Worm (Caenorhabditis elegans) whole organism, young adult: ENCODE data around the gene clr-1.
A peak's percentile ranks its signal among the peaks of the same experiment; 100 is the strongest.

Experiments
- D2030.7 ChIP-seq: fragments of 200-800 bp; sonication (Bioruptor generic); IDR thresholded peaks from 2 replicates; pipeline ENCODE4 v1.3.6; 2022; ENCODE audit warnings: missing genetic modification reagents, missing genetic modification characterization, missing compliant biosample characterization
- F10E7.11 ChIP-seq: sonication (generic microtip); optimal IDR thresholded peaks from 2 replicates; lab custom pipeline; 2017; ENCODE audit warnings: mild to moderate bottlenecking, missing genetic modification characterization, moderate library complexity, missing compliant biosample characterization
- F33H1.4 ChIP-seq: fragments of 200-800 bp; sonication (Bioruptor generic); IDR thresholded peaks from 2 replicates; pipeline ENCODE4 v1.3.6; 2022; ENCODE audit warnings: missing genetic modification reagents, missing genetic modification characterization, missing compliant biosample characterization
- T07F8.4 ChIP-seq: sonication (generic microtip); optimal IDR thresholded peaks from 2 replicates; lab custom pipeline; 2016; ENCODE audit warnings: mild to moderate bottlenecking, missing genetic modification characterization, moderate library complexity, missing compliant biosample characterization
- Y53F4B.3 ChIP-seq: fragments of 200-800 bp; sonication (Bioruptor generic); IDR thresholded peaks from 2 replicates; pipeline ENCODE4 v1.3.6; 2022; ENCODE audit warnings: missing genetic modification reagents, missing genetic modification characterization, missing compliant biosample characterization
- Y53G8AR.9 ChIP-seq: fragments of 200-800 bp; sonication (Bioruptor generic); conservative IDR thresholded peaks from 2 replicates; pipeline ENCODE4 v1.3.6; 2022; ENCODE audit warnings: missing genetic modification reagents, missing genetic modification characterization, missing compliant biosample characterization
- Y95B8A.8 ChIP-seq: fragments of 200-800 bp; sonication (Bioruptor generic); IDR thresholded peaks from 2 replicates; pipeline ENCODE4 v1.3.6; 2022; ENCODE audit warnings: missing genetic modification reagents, missing genetic modification characterization, missing compliant biosample characterization
- ZK185.1 ChIP-seq: sonication (generic microtip); optimal IDR thresholded peaks from 2 replicates; lab custom pipeline; 2016; ENCODE audit warnings: mild to moderate bottlenecking, missing genetic modification characterization, missing compliant biosample characterization; ENCODE audit not compliant: poor library complexity, severe bottlenecking
- ama-1 ChIP-seq, 3 experiments: fragments of 150-350 bp in 1 of 3; sonication (generic microtip) in 2 of 3; optimal IDR thresholded peaks; 2 replicates each; lab custom pipeline; 2014 to 2018; ENCODE audit warnings: missing biosample characterization in 2 of 3, missing genetic modification characterization in 2 of 3, missing genetic modification reagents in 2 of 3
- aptf-2 ChIP-seq: fragments of 200-800 bp; sonication (Bioruptor generic); conservative IDR thresholded peaks from 2 replicates; pipeline ENCODE4 v1.3.6; 2022; ENCODE audit warnings: missing genetic modification reagents, missing genetic modification characterization, missing compliant biosample characterization
- aptf-3 ChIP-seq: fragments of 200-800 bp; sonication (Bioruptor generic); IDR thresholded peaks from 2 replicates; pipeline ENCODE4 v1.3.6; 2022; ENCODE audit warnings: missing genetic modification characterization, missing compliant biosample characterization
- bed-1 ChIP-seq: fragments of 200-800 bp; sonication (Bioruptor generic); IDR thresholded peaks from 2 replicates; pipeline ENCODE4 v1.3.6; 2022; ENCODE audit warnings: missing genetic modification reagents, missing genetic modification characterization, missing compliant biosample characterization
- cebp-1 ChIP-seq, 2 experiments: fragments of 200-800 bp in 1 of 2; sonication (Bioruptor generic) in 1 of 2; sonication (generic microtip) in 1 of 2; IDR thresholded peaks in 1 of 2; optimal IDR thresholded peaks in 1 of 2; 2 replicates each; pipeline versions ENCODE4 v1.3.6 to Lab custom; 2017 to 2022; ENCODE audit warnings: missing compliant biosample characterization in 2 of 2, missing genetic modification characterization in 2 of 2, mild to moderate bottlenecking in 1 of 2, missing genetic modification reagents in 1 of 2, moderate library complexity in 1 of 2
- ceh-40 ChIP-seq: fragments of 200-800 bp; sonication (Bioruptor generic); IDR thresholded peaks from 2 replicates; pipeline ENCODE4 v1.3.6; 2022; ENCODE audit warnings: missing genetic modification characterization, missing compliant biosample characterization
- ceh-91 ChIP-seq: fragments of 200-800 bp; sonication (Bioruptor generic); IDR thresholded peaks from 2 replicates; pipeline ENCODE4 v1.3.6; 2022; ENCODE audit warnings: missing genetic modification reagents, missing genetic modification characterization, missing compliant biosample characterization
- dox-1 ChIP-seq: fragments of 200-800 bp; sonication (Bioruptor generic); IDR thresholded peaks from 2 replicates; pipeline ENCODE4 v1.3.6; 2022; ENCODE audit warnings: missing genetic modification reagents, missing genetic modification characterization, missing compliant biosample characterization
- efl-1 ChIP-seq: fragments of 150-350 bp; optimal IDR thresholded peaks from 2 replicates; lab custom pipeline; 2014; ENCODE audit warnings: missing biosample characterization, missing genetic modification reagents, missing genetic modification characterization
- egrh-3 ChIP-seq: fragments of 200-800 bp; sonication (Bioruptor generic); IDR thresholded peaks from 2 replicates; pipeline ENCODE4 v1.3.6; 2022; ENCODE audit warnings: missing genetic modification reagents, missing genetic modification characterization, missing compliant biosample characterization
- ets-4 ChIP-seq: fragments of 200-800 bp; sonication (Bioruptor generic); optimal IDR thresholded peaks from 2 replicates; lab custom pipeline; 2018; ENCODE audit warnings: mild to moderate bottlenecking, missing genetic modification characterization, missing compliant biosample characterization
- hmg-1.2 ChIP-seq: fragments of 200-800 bp; sonication (Bioruptor generic); IDR thresholded peaks from 2 replicates; pipeline ENCODE4 v1.3.6; 2022; ENCODE audit warnings: missing genetic modification reagents, missing genetic modification characterization, missing compliant biosample characterization
- hmg-20 ChIP-seq: fragments of 200-800 bp; sonication (Bioruptor generic); IDR thresholded peaks from 2 replicates; pipeline ENCODE4 v1.3.6; 2022; ENCODE audit warnings: missing genetic modification reagents, missing genetic modification characterization, missing compliant biosample characterization
- let-526 ChIP-seq: fragments of 200-800 bp; sonication (Bioruptor generic); IDR thresholded peaks from 2 replicates; pipeline ENCODE4 v1.3.6; 2022; ENCODE audit warnings: missing genetic modification reagents, missing genetic modification characterization, missing compliant biosample characterization
- lin-26 ChIP-seq: fragments of 200-800 bp; sonication (Bioruptor generic); IDR thresholded peaks from 2 replicates; pipeline ENCODE4 v1.3.6; 2022; ENCODE audit warnings: missing genetic modification reagents, missing genetic modification characterization, missing compliant biosample characterization
- lin-35 ChIP-seq, 3 experiments: fragments of 150-350 bp in 2 of 3; sonication (generic microtip) in 1 of 3; optimal IDR thresholded peaks; 2 replicates each; lab custom pipeline; 2014 to 2018; ENCODE audit warnings: missing biosample characterization in 3 of 3, missing genetic modification characterization in 3 of 3, missing genetic modification reagents in 3 of 3
- lin-40 ChIP-seq: sonication (generic microtip); optimal IDR thresholded peaks from 2 replicates; lab custom pipeline; 2016; ENCODE audit warnings: missing genetic modification characterization, mild to moderate bottlenecking, missing compliant biosample characterization, missing genotype, missing genetic modification reagents
- lsl-1 ChIP-seq: fragments of 200-800 bp; sonication (Bioruptor generic); optimal IDR thresholded peaks from 2 replicates; lab custom pipeline; 2018; ENCODE audit warnings: mild to moderate bottlenecking, missing genetic modification characterization, moderate library complexity, missing compliant biosample characterization
- madf-6 ChIP-seq: fragments of 200-800 bp; sonication (Bioruptor generic); IDR thresholded peaks from 2 replicates; pipeline ENCODE4 v1.3.6; 2022; ENCODE audit warnings: missing genetic modification reagents, missing genetic modification characterization, missing compliant biosample characterization
- madf-8 ChIP-seq: fragments of 200-800 bp; sonication (Bioruptor generic); conservative IDR thresholded peaks from 2 replicates; pipeline ENCODE4 v1.3.6; 2022; ENCODE audit warnings: missing genetic modification reagents, missing genetic modification characterization, missing compliant biosample characterization
- mcd-1 ChIP-seq: fragments of 200-800 bp; sonication (Bioruptor generic); IDR thresholded peaks from 2 replicates; pipeline ENCODE4 v1.3.6; 2022; ENCODE audit warnings: missing genetic modification reagents, missing genetic modification characterization, missing compliant biosample characterization
- nfya-2 ChIP-seq: fragments of 200-800 bp; sonication (Bioruptor generic); IDR thresholded peaks from 2 replicates; pipeline ENCODE4 v1.3.6; 2022; ENCODE audit warnings: missing genetic modification reagents, missing genetic modification characterization, missing compliant biosample characterization
- nhr-80 ChIP-seq: sonication (generic microtip); optimal IDR thresholded peaks from 2 replicates; lab custom pipeline; 2016; ENCODE audit warnings: missing genetic modification characterization, missing compliant biosample characterization
- rpc-1 ChIP-seq, 2 experiments: fragments of 150-350 bp in 1 of 2; sonication (generic microtip) in 1 of 2; optimal IDR thresholded peaks; 2 replicates each; lab custom pipeline; 2014 to 2018; ENCODE audit warnings: missing biosample characterization in 1 of 2, missing genetic modification characterization in 1 of 2, missing genetic modification reagents in 1 of 2, missing genotype in 1 of 2
- snpc-1.3 ChIP-seq: sonication (generic microtip); optimal IDR thresholded peaks from 2 replicates; lab custom pipeline; 2017; ENCODE audit warnings: missing genetic modification characterization, mild to moderate bottlenecking, missing compliant biosample characterization, antibody characterized with exemption, moderate library complexity, missing genotype, missing genetic modification reagents; ENCODE audit not compliant: insufficient read depth
- snpc-3.4 ChIP-seq: sonication (generic microtip); optimal IDR thresholded peaks from 2 replicates; lab custom pipeline; 2017; ENCODE audit warnings: missing genetic modification characterization, mild to moderate bottlenecking, missing compliant biosample characterization, antibody characterized with exemption, moderate library complexity, missing genotype, missing genetic modification reagents
- snpc-4 ChIP-seq, 5 experiments: fragments of 150-350 bp in 1 of 5; sonication (generic microtip) in 4 of 5; optimal IDR thresholded peaks; 2 replicates each; lab custom pipeline; 2014 to 2018; ENCODE audit warnings: missing genetic modification characterization in 5 of 5, missing biosample characterization in 3 of 5, antibody characterized with exemption in 2 of 5, mild to moderate bottlenecking in 2 of 5, missing compliant biosample characterization in 2 of 5, missing genotype in 2 of 5, moderate library complexity in 2 of 5, missing genetic modification reagents in 1 of 5
- unc-130 ChIP-seq: sonication (generic microtip); optimal IDR thresholded peaks from 2 replicates; lab custom pipeline; 2016; ENCODE audit warnings: missing genetic modification reagents, missing genetic modification characterization, missing compliant biosample characterization
- unc-62 ChIP-seq: fragments of 150-350 bp; optimal IDR thresholded peaks from 2 replicates; lab custom pipeline; 2014; ENCODE audit warnings: missing biosample characterization, missing genetic modification reagents, missing genetic modification characterization
- xnd-1 ChIP-seq: sonication (generic microtip); optimal IDR thresholded peaks from 2 replicates; lab custom pipeline; 2016; ENCODE audit warnings: missing genotype, missing genetic modification reagents, missing genetic modification characterization, missing compliant biosample characterization
- zim-3 ChIP-seq: sonication (generic microtip); optimal IDR thresholded peaks from 2 replicates; lab custom pipeline; 2017; ENCODE audit warnings: mild to moderate bottlenecking, missing genetic modification characterization, moderate library complexity, missing compliant biosample characterization
- ztf-18 ChIP-seq: sonication (generic microtip); optimal IDR thresholded peaks from 2 replicates; lab custom pipeline; 2016; ENCODE audit warnings: missing genotype, mild to moderate bottlenecking, missing genetic modification characterization, missing compliant biosample characterization

clr-1 gene

DNA sequence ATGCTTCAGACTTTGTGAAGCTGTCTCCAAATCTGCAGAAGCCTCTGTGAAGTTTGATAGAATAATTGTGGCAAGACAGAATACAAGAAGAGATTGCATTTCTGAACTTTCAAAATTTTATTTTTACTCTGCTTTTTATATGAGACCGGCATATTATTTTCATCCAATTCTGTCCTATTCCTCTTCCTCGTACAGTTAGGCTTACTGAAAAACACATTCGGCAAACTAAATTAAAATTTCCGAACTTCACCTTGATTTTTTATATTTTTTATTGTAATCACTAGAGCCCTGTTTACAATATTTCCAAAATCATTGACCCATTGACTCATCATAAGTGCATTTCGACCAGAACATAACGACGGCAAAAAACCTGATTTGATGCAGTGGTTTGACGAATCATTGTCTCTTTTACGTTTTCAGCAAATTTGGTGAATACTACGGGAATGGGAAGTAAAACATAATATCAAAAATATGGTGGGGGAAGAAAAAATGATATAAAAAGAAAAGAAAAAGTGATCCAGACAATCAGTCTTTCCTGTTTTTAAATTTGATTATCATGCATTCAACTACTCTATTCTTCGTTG is 32.1 kb downstream of the clr-1 start, which contains the start of the genes suex-1 and F12A10.9:
TSS of gene suex-1 (minus strand) at position 101 of the 584 bp plus-strand sequence.
TSS of gene F12A10.9 (plus strand) at position 534 of the 584 bp plus-strand sequence.
- TF ChIP-seq unc-62 (GFP tag; lab: Kevin White, UChicago) (no peak), ama-1 (optimal IDR thresholded peaks at IDR 0.05; lab: Kevin White, UChicago) (no peak), ama-1 (GFP tag; optimal IDR thresholded peaks at IDR 0.05; lab: Kevin White, UChicago) (no peak), let-526 (GFP tag; lab: Robert Waterston, UW) (no peak), hmg-20 (GFP tag; lab: Robert Waterston, UW) (no peak), unc-130 (GFP tag; lab: Kevin White, UChicago) (no peak)
- TF ChIP-seq, all 124 proteins: peak for 0

DNA sequence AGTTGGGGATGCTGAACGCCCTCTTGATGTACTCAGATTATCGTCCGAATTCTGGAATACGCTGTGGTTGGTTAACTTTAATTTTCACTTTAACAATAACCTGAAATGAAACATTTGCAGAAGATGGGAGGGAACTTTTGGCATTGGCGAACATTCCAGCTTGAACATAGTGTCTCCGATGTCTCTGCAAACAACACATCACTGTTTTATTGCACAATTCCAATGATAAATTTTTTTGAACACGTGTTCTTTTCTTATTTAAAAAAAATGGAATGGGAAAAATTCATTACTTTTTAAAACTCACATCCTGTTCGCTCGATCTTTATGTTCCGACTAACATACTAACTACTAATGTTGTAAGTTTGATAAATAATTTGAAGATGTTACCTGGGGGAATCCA is 34.3 kb downstream of the clr-1 start, which contains the start of gene fzy-1:
TSS of gene fzy-1 (plus strand) at position 301 of the 400 bp plus-strand sequence.
- TF ChIP-seq ama-1 (optimal IDR thresholded peaks at IDR 0.05; lab: Kevin White, UChicago) (no peak), ama-1 (GFP tag; optimal IDR thresholded peaks at IDR 0.05; lab: Kevin White, UChicago) (no peak), ets-4 (GFP tag; lab: Kevin White, UChicago) (no peak), ZK185.1 (tag; lab: Kevin White, UChicago) (no peak), cebp-1 (GFP tag; IDR thresholded peaks at IDR 0.05; lab: Robert Waterston, UW) (no peak), cebp-1 (tag; optimal IDR thresholded peaks at IDR 0.05; lab: Kevin White, UChicago) (no peak), Y53G8AR.9 (GFP tag; lab: Robert Waterston, UW) (no peak), aptf-3 (GFP tag; lab: Robert Waterston, UW) (no peak), egrh-3 (GFP tag; lab: Robert Waterston, UW) (no peak), nfya-2 (GFP tag; lab: Robert Waterston, UW) (no peak), bed-1 (GFP tag; lab: Robert Waterston, UW) (no peak), Y95B8A.8 (no peak), efl-1 (no peak), ceh-91 (GFP tag; lab: Robert Waterston, UW) (no peak), aptf-2 (GFP tag; lab: Robert Waterston, UW) (no peak), dox-1 (GFP tag; lab: Robert Waterston, UW) (no peak), zim-3 (tag; lab: Kevin White, UChicago) (no peak), rpc-1 (optimal IDR thresholded peaks at IDR 0.05; lab: Kevin White, UChicago) (no peak), rpc-1 (tag; optimal IDR thresholded peaks at IDR 0.05; lab: Kevin White, UChicago) (no peak)
- TF ChIP-seq, all 124 proteins: peak for 0

DNA sequence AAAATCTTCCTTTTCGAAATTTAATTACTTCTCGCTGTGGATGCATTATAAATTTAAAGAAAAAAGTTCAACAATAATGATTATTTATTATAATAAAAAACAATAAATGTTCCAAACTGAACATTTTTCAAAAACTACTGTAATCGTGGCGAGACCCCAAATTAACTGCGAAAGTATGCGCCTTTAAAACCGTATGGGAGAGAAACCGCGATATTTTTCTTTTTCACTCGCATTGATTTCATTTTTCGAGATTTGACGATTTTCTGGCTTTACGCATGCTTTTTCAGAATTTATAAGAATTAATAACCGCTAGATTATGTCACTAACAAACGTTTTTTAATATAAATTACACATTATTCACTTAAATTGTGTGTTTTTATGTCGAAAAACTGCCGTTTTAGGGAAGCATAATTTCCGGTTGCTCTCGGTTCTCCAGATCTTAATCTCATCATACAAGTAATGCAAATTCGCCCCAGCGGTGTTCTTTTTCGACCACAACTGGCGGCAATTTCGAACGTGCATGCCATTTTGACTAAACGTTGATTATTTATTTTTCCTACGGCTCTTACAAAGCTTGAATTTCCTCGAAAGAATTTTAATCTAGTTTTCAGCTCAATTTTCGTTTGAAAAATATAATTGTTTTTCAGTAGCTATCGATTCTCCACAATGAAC is 35.0 kb downstream of the clr-1 start, which contains the start of gene F12A10.8:
TSS of gene F12A10.8 (minus strand) at position 79 of the 672 bp plus-strand sequence.
- TF ChIP-seq ztf-18 (no peak), nhr-80 (no peak), lin-40 (tag; lab: Kevin White, UChicago) (no peak), ceh-40 (GFP tag; lab: Robert Waterston, UW) (no peak), madf-8 (peak; percentile 67), D2030.7 (GFP tag; lab: Robert Waterston, UW) (peak; percentile 58; the same call in 1 of the 2 replicates), lsl-1 (peak; percentile 93), ceh-91 (GFP tag; lab: Robert Waterston, UW) (peak; percentile 67), rpc-1 (optimal IDR thresholded peaks at IDR 0.05; lab: Kevin White, UChicago) (no peak), rpc-1 (tag; optimal IDR thresholded peaks at IDR 0.05; lab: Kevin White, UChicago) (no peak), hmg-1.2 (GFP tag; lab: Robert Waterston, UW) (0 out of 2 replicates have a peak, but pooled peaks have one; percentile 8), lin-35 (GFP tag; optimal IDR thresholded peaks at IDR 0.05; lab: Kevin White, UChicago) (peak in 1 of 3 experiments; percentile 60), madf-6 (GFP tag; lab: Robert Waterston, UW) (peak; percentile 87), Y53F4B.3 (GFP tag; lab: Robert Waterston, UW) (no peak), snpc-4 (GFP tag; optimal IDR thresholded peaks at IDR 0.05; lab: Kevin White, UChicago) (peak; percentile 22), snpc-4 (tag; optimal IDR thresholded peaks at IDR 0.05; lab: Kevin White, UChicago) (no peak), snpc-1.3 (tag; lab: Kevin White, UChicago) (peak; percentile 1), snpc-3.4 (peak; percentile 13), F10E7.11 (tag; lab: Kevin White, UChicago) (no peak), lin-26 (no peak), F33H1.4 (GFP tag; lab: Robert Waterston, UW) (peak; percentile 88), xnd-1 (tag; lab: Kevin White, UChicago) (peak; percentile 70), mcd-1 (peak; percentile 46; the same call in 1 of the 2 replicates), T07F8.4 (tag; lab: Kevin White, UChicago) (no peak)
